Worm (Caenorhabditis elegans): ENCODE measurements around the gene W05B2.2.

The W05B2.2 gene

DNA sequence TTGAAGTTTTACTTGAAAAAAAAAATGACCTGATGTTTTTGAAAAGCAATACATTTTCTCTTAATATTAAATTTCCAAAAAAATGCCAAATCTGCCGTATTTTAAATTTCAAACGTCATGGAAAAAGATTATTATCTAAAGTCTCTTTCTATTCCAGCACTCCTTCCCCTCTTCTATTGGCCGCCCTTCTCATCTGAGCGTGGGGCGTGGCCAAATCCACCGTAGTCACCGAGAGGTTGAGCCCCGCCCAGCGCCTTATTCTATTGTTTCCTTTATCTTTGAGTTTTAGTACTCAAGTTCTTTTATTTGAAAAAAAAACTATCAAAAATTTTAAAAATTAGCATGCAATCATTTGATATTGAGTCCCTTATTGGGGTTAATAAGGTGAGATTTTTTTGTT lies 46.9 kb downstream of the W05B2.2 start, which contains the start of gene vab-7:
Gene vab-7 (plus strand): TSS at position 301 of the 400 bp plus-strand sequence.
- TF ChIP-seq nfya-1 (tag; optimal IDR thresholded peaks at IDR 0.05; ENCODE audit: insufficient read depth) (peak; percentile 62), ceh-9 (tag; optimal IDR thresholded peaks at IDR 0.05) (no peak)

DNA sequence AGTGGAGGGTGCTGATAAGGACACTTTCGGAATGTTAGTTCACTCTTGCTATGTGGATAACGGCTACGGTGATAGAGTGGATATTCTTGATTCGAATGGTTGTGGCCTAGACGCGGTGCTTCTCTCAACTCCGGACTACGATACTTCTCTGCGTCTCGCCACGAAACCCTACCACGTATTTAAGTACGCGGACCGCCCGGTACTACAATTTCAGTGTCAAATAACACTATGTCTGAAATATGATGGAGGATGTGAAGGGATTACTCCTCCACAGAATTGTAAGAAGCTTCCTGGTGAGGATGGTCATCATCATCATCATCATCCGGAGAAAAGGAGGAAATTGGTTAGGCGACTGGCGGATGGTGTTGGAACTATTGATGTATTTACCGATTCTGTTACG lies 51.9 kb downstream of the W05B2.2 start:
- TF ChIP-seq unc-62 (GFP tag; optimal IDR thresholded peaks at IDR 0.05) (no peak), egl-27 (tag; optimal IDR thresholded peaks at IDR 0.05) (no peak), fkh-10 (GFP tag; optimal IDR thresholded peaks at IDR 0.05) (no peak)

DNA sequence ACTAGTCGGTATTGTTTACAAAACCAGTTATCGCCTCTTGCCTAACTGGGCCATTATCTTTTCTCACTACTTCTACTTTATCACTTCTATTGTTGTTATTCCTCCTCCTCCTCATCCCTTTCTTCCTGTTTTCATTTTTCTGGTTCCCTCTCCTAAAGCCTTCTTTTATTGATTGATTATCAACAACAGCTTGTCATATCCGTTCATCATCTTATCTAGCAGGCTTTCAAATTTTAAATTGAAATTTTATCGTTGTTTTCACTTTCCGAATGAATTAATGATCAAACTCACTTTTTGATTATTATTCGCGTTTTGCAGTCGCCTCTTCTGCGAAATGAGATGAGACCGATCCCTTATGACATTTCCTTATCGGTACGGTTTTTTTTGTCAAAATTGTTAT lies 55.8 kb downstream of the W05B2.2 start, which contains the start of gene cut-6:
Gene cut-6 (plus strand): TSS at position 301 of the 400 bp plus-strand sequence.
- no peak for TF ChIP-seq aly-2 (tag; optimal IDR thresholded peaks at IDR 0.05)
- no peak for TF ChIP-seq nhr-237 (tag; optimal IDR thresholded peaks at IDR 0.05)
- TF ChIP-seq tbx-2 (tag; optimal IDR thresholded peaks at IDR 0.05) = no peak
- peak; percentile 6 for TF ChIP-seq nhr-23 (tag; optimal IDR thresholded peaks at IDR 0.05)
- no peak for TF ChIP-seq ztf-4 (tag; optimal IDR thresholded peaks at IDR 0.05)
- no peak for TF ChIP-seq fos-1 (tag; optimal IDR thresholded peaks at IDR 0.05)
- no peak for TF ChIP-seq mdl-1 (tag; optimal IDR thresholded peaks at IDR 0.05)
- no peak for TF ChIP-seq nhr-11 (tag; optimal IDR thresholded peaks at IDR 0.05)

All from whole organism, L3 larva.